Fruit fly (Drosophila melanogaster): ENCODE data around the gene Cbp80.

DNA sequence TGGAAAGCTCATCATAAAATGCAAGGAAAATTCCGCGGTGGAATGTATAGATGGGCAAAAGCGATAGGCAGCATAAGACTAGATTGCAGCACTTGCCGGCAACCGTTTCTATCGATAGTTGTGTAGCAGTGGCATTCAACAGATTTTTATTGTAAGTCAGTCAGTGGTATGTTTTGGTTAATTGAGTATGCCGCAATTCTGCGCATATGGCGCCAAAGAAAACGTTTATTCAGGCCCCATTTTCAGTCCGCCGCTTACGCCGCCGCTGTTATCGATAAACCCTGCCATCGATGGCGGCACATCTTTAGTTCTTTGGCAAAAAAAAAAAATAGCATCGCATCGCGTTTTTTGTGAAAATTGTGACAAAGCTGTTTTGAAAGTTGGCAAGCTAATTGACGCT lies at the start of gene Cbp80, which contains the start of gene Torsin:
- TF ChIP-seq nau (GFP tag; optimal IDR thresholded peaks at IDR 0.05) (no peak), lov (optimal IDR thresholded peaks at IDR 0.05) (no peak), lov (GFP tag; IDR thresholded peaks at IDR 0.05) (no peak), pho (GFP tag; optimal IDR thresholded peaks at IDR 0.05) (no peak), bowl (GFP tag; IDR thresholded peaks at IDR 0.05) (no peak), Fer3 (tag; optimal IDR thresholded peaks at IDR 0.05) (no peak), CG6813 (GFP tag; optimal IDR thresholded peaks at IDR 0.05) (no peak), ro (GFP tag; IDR thresholded peaks at IDR 0.05) (no peak), CG8089 (GFP tag; optimal IDR thresholded peaks at IDR 0.05) (no peak), CG7928 (GFP tag; optimal IDR thresholded peaks at IDR 0.05) (no peak), CG9437 (GFP tag; optimal IDR thresholded peaks at IDR 0.05) (no peak), CG32767 (GFP tag; IDR thresholded peaks at IDR 0.05) (no peak), btn (GFP tag; optimal IDR thresholded peaks at IDR 0.05) (no peak), CG43689 (GFP tag; IDR thresholded peaks at IDR 0.05) (no peak)
